Fruit fly (Drosophila melanogaster) whole organism, embryonic: ENCODE data around the gene CG9044.

ENCODE experiments used
- Abd-B ChIP-seq: fragments of 200-800 bp; sonication (Bioruptor generic); optimal IDR thresholded peaks from 2 replicates; lab custom pipeline; 2018; ENCODE audit warnings: missing biosample characterization, mild to moderate bottlenecking, missing genetic modification characterization, moderate library complexity
- CG10654 ChIP-seq: fragments of 200-800 bp; sonication (Bioruptor generic); optimal IDR thresholded peaks from 2 replicates; lab custom pipeline; 2016; ENCODE audit warnings: missing biosample characterization, missing genetic modification characterization
- CG4282 ChIP-seq: fragments of 200-800 bp; sonication (Bioruptor generic); optimal IDR thresholded peaks from 2 replicates; lab custom pipeline; 2016; ENCODE audit warnings: missing biosample characterization, missing genetic modification characterization
- CG9215 ChIP-seq: fragments of 200-800 bp; sonication (Bioruptor generic); IDR thresholded peaks from 2 replicates; pipeline ENCODE4 v1.3.6; 2022; ENCODE audit warnings: missing biosample characterization, missing genetic modification characterization
- Hsf ChIP-seq: fragments of 200-800 bp; sonication (Bioruptor generic); optimal IDR thresholded peaks from 3 replicates; lab custom pipeline; 2016; ENCODE audit warnings: missing biosample characterization, missing genetic modification characterization
- MESR4 ChIP-seq: fragments of 200-800 bp; sonication (Bioruptor generic); optimal IDR thresholded peaks from 2 replicates; lab custom pipeline; 2018; ENCODE audit warnings: missing biosample characterization, mild to moderate bottlenecking, missing genetic modification characterization, moderate library complexity
- ara ChIP-seq: fragments of 200-800 bp; sonication (Bioruptor generic); IDR thresholded peaks from 2 replicates; pipeline ENCODE4 v1.3.6; 2022; ENCODE audit warnings: missing biosample characterization, missing genetic modification characterization
- dysf ChIP-seq: fragments of 200-800 bp; sonication (Bioruptor generic); IDR thresholded peaks from 3 replicates; pipeline ENCODE4 v1.3.6; 2022; ENCODE audit warnings: missing biosample characterization, missing genetic modification characterization
- eve ChIP-seq, 2 experiments: fragments of >200 bp; optimal IDR thresholded peaks; 2 replicates each; lab custom pipeline; 2017; ENCODE audit warnings: missing biosample characterization in 2 of 2, missing genetic modification characterization in 2 of 2
- hkb ChIP-seq, 2 experiments: fragments of 200-800 bp in 1 of 2; fragments of >200 bp in 1 of 2; sonication (Bioruptor generic) in 1 of 2; IDR thresholded peaks in 1 of 2; optimal IDR thresholded peaks in 1 of 2; 2 replicates each; pipeline versions ENCODE4 v1.3.6 to Lab custom; 2017 to 2022; ENCODE audit warnings: missing biosample characterization in 1 of 2, missing genetic modification characterization in 1 of 2

DNA sequence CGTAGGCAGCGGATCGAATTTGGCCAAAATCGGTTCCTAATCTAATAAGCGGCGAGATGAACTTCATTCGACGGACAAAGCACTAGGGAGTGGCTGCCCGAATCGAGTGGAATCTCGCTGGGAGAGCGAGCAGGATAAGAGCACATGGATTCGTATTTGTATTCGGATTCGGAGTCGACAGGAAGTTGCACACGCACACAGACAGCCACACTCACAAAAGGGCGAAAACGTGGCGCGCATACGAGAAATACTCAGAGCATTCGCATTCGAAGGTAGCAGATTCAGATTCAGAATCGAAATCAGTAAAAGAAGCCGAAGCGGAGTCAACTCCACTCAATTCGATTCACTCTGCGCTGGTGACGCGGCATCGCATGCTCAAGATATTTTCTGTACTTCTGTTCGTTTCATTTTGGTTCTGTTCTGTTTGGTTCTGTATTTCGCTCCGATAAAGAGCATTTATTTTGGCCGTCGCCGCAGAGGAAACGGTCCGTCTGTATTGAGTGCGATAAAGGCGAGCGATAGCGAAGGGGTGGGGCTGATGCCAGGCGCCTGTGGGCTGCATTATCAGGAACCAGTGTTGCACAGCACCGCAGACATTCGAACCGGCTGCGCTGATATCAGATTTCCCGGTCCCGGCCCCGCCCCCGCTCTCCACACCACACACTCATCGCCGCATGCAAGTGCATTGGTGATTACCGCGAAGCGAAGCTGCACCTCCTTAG is 29.2 kb downstream of the CG9044 start:
- TF ChIP-seq Hsf, result no peak
- no peak for TF ChIP-seq CG4282
- TF ChIP-seq CG10654 (GFP tag; lab: Kevin White, UChicago), result no peak
- no peak for TF ChIP-seq ara (GFP tag; lab: Robert Waterston, UW)
- no peak for TF ChIP-seq CG9215
- TF ChIP-seq dysf (GFP tag; lab: Robert Waterston, UW), result no peak
- no peak for TF ChIP-seq Abd-B (GFP tag; lab: Kevin White, UChicago)
- TF ChIP-seq hkb (optimal IDR thresholded peaks at IDR 0.05; lab: Kevin White, UChicago), result no peak
- TF ChIP-seq hkb (GFP tag; IDR thresholded peaks at IDR 0.05; lab: Robert Waterston, UW), result no peak
- no peak for TF ChIP-seq MESR4
- no peak for TF ChIP-seq eve (GFP tag; optimal IDR thresholded peaks at IDR 0.05; lab: Kevin White, UChicago)
